Worm (Caenorhabditis elegans): ENCODE data around the gene alkb-8.

ce11 chrIII:3735509-3736255, 26.6 kb downstream of the alkb-8 start:
- TF ChIP-seq ama-1 (optimal IDR thresholded peaks at IDR 0.05) (peak; percentile 32), ama-1 (GFP tag; optimal IDR thresholded peaks at IDR 0.05) (no peak), ztf-28 (GFP tag; IDR thresholded peaks at IDR 0.05) (no peak), snpc-3.4 (tag; optimal IDR thresholded peaks at IDR 0.05) (peak; percentile 10), ztf-3 (GFP tag; optimal IDR thresholded peaks at IDR 0.05) (no peak), ztf-6 (GFP tag; IDR thresholded peaks at IDR 0.05) (no peak), chd-7 (tag; optimal IDR thresholded peaks at IDR 0.05) (no peak), ceh-79 (tag; optimal IDR thresholded peaks at IDR 0.05) (no peak), madf-6 (GFP tag; IDR thresholded peaks at IDR 0.05) (no peak), ztf-25 (GFP tag; IDR thresholded peaks at IDR 0.05) (no peak), ceh-58 (GFP tag; IDR thresholded peaks at IDR 0.05) (no peak)

Measured in whole organism, young adult.